Worm (Caenorhabditis elegans) whole organism, late embryonic: ENCODE measurements around the gene C24A3.9.

Experiments used
- C08G9.2 ChIP-seq: sonication (generic microtip); optimal IDR thresholded peaks from 2 replicates; lab custom pipeline; 2016; ENCODE audit warnings: mild to moderate bottlenecking, missing genetic modification characterization, moderate library complexity, missing compliant biosample characterization
- C38D4.7 ChIP-seq: fragments of 200-800 bp; sonication (Bioruptor generic); optimal IDR thresholded peaks from 2 replicates; lab custom pipeline; 2018; ENCODE audit warnings: mild to moderate bottlenecking, missing genetic modification characterization, moderate library complexity, missing compliant biosample characterization
- F13H6.1 ChIP-seq: sonication (generic microtip); optimal IDR thresholded peaks from 2 replicates; lab custom pipeline; 2016; ENCODE audit warnings: missing genetic modification characterization, missing compliant biosample characterization
- K02D7.2 ChIP-seq: sonication (generic microtip); optimal IDR thresholded peaks from 2 replicates; lab custom pipeline; 2017; ENCODE audit warnings: mild to moderate bottlenecking, missing genetic modification characterization, missing compliant biosample characterization
- T23F11.4 ChIP-seq: fragments of 200-800 bp; sonication (Bioruptor generic); optimal IDR thresholded peaks from 2 replicates; lab custom pipeline; 2018; ENCODE audit warnings: mild to moderate bottlenecking, missing genetic modification characterization, missing compliant biosample characterization
- Y22D7AL.16 ChIP-seq: sonication (generic microtip); optimal IDR thresholded peaks from 2 replicates; lab custom pipeline; 2016; ENCODE audit warnings: missing genetic modification characterization, missing compliant biosample characterization
- ahr-1 ChIP-seq: sonication (generic microtip); optimal IDR thresholded peaks from 2 replicates; lab custom pipeline; 2016; ENCODE audit warnings: missing genetic modification characterization, missing compliant biosample characterization
- ceh-14 ChIP-seq: sonication (generic microtip); optimal IDR thresholded peaks from 2 replicates; lab custom pipeline; 2016; ENCODE audit warnings: missing genotype, missing genetic modification characterization, missing compliant biosample characterization
- ceh-18 ChIP-seq: sonication (generic microtip); optimal IDR thresholded peaks from 2 replicates; lab custom pipeline; 2016; ENCODE audit warnings: missing genetic modification characterization, missing compliant biosample characterization
- ceh-19 ChIP-seq: fragments of 200-800 bp; sonication (Bioruptor generic); optimal IDR thresholded peaks from 2 replicates; lab custom pipeline; 2018; ENCODE audit warnings: mild to moderate bottlenecking, missing genetic modification characterization, missing compliant biosample characterization
- ceh-2 ChIP-seq: sonication (generic microtip); optimal IDR thresholded peaks from 2 replicates; lab custom pipeline; 2016; ENCODE audit warnings: missing genotype, missing genetic modification characterization, missing compliant biosample characterization
- ceh-22 ChIP-seq: sonication (generic microtip); optimal IDR thresholded peaks from 2 replicates; lab custom pipeline; 2017; ENCODE audit warnings: missing biosample characterization, missing genetic modification characterization
- ceh-24 ChIP-seq: sonication (generic microtip); optimal IDR thresholded peaks from 2 replicates; lab custom pipeline; 2016; ENCODE audit warnings: mild to moderate bottlenecking, missing genetic modification characterization, missing compliant biosample characterization
- ceh-31 ChIP-seq: sonication (generic microtip); optimal IDR thresholded peaks from 2 replicates; lab custom pipeline; 2016; ENCODE audit warnings: missing genetic modification characterization, missing compliant biosample characterization
- ceh-6 ChIP-seq: fragments of 200-800 bp; sonication (Bioruptor generic); optimal IDR thresholded peaks from 2 replicates; lab custom pipeline; 2018; ENCODE audit warnings: mild to moderate bottlenecking, missing genetic modification characterization, missing compliant biosample characterization
- che-1 ChIP-seq: sonication (generic microtip); optimal IDR thresholded peaks from 2 replicates; lab custom pipeline; 2016; ENCODE audit warnings: mild to moderate bottlenecking, missing genetic modification characterization, missing compliant biosample characterization
- dve-1 ChIP-seq: sonication (generic microtip); optimal IDR thresholded peaks from 2 replicates; lab custom pipeline; 2017; ENCODE audit warnings: antibody characterized with exemption, mild to moderate bottlenecking, missing genetic modification characterization, missing compliant biosample characterization
- elt-2 ChIP-seq: sonication (generic microtip); optimal IDR thresholded peaks from 2 replicates; lab custom pipeline; 2016; ENCODE audit warnings: missing genetic modification reagents, missing genetic modification characterization, missing compliant biosample characterization
- eyg-1 ChIP-seq: sonication (generic microtip); optimal IDR thresholded peaks from 2 replicates; lab custom pipeline; 2016; ENCODE audit warnings: missing genotype, missing genetic modification characterization, missing compliant biosample characterization
- fax-1 ChIP-seq: sonication (generic microtip); optimal IDR thresholded peaks from 2 replicates; lab custom pipeline; 2016; ENCODE audit warnings: missing genotype, missing genetic modification characterization, missing compliant biosample characterization
- gmeb-2 ChIP-seq: sonication (generic microtip); optimal IDR thresholded peaks from 2 replicates; lab custom pipeline; 2016; ENCODE audit warnings: missing genetic modification characterization, inconsistent platforms, missing compliant biosample characterization
- hlh-13 ChIP-seq: fragments of 200-800 bp; sonication (Bioruptor generic); optimal IDR thresholded peaks from 2 replicates; lab custom pipeline; 2018; ENCODE audit warnings: mild to moderate bottlenecking, missing genetic modification characterization, missing compliant biosample characterization
- hlh-6 ChIP-seq: sonication (generic microtip); optimal IDR thresholded peaks from 2 replicates; lab custom pipeline; 2016; ENCODE audit warnings: missing genotype, missing genetic modification characterization, missing compliant biosample characterization
- hlh-8 ChIP-seq: sonication (generic microtip); optimal IDR thresholded peaks from 2 replicates; lab custom pipeline; 2016; ENCODE audit warnings: missing genotype, missing genetic modification characterization, missing compliant biosample characterization
- lim-6 ChIP-seq: sonication (generic microtip); optimal IDR thresholded peaks from 2 replicates; lab custom pipeline; 2016; ENCODE audit warnings: missing genetic modification characterization, missing compliant biosample characterization
- lin-11 ChIP-seq: fragments of 200-800 bp; sonication (Bioruptor generic); optimal IDR thresholded peaks from 2 replicates; lab custom pipeline; 2018; ENCODE audit warnings: mild to moderate bottlenecking, missing genetic modification characterization, missing compliant biosample characterization
- madf-2 ChIP-seq: sonication (generic microtip); optimal IDR thresholded peaks from 2 replicates; lab custom pipeline; 2017; ENCODE audit warnings: missing genetic modification characterization, missing compliant biosample characterization
- nfya-1 ChIP-seq: sonication (generic microtip); optimal IDR thresholded peaks from 2 replicates; lab custom pipeline; 2017; ENCODE audit warnings: missing genetic modification characterization, mild to moderate bottlenecking, missing compliant biosample characterization, antibody characterized with exemption, moderate library complexity
- nhr-232 ChIP-seq: sonication (generic microtip); optimal IDR thresholded peaks from 2 replicates; lab custom pipeline; 2016; ENCODE audit warnings: missing genetic modification characterization, missing compliant biosample characterization
- npax-4 ChIP-seq: sonication (generic microtip); optimal IDR thresholded peaks from 2 replicates; lab custom pipeline; 2016; ENCODE audit warnings: missing genetic modification characterization, missing compliant biosample characterization
- odd-2 ChIP-seq: sonication (generic microtip); optimal IDR thresholded peaks from 2 replicates; lab custom pipeline; 2017; ENCODE audit warnings: antibody characterized with exemption, mild to moderate bottlenecking, missing genetic modification characterization, missing compliant biosample characterization
- pat-9 ChIP-seq: fragments of 200-800 bp; sonication (Bioruptor generic); optimal IDR thresholded peaks from 2 replicates; lab custom pipeline; 2018; ENCODE audit warnings: mild to moderate bottlenecking, missing genetic modification characterization, moderate library complexity, missing compliant biosample characterization
- pax-1 ChIP-seq: fragments of 150-350 bp; optimal IDR thresholded peaks from 2 replicates; lab custom pipeline; 2014; ENCODE audit warnings: missing biosample characterization, missing genetic modification characterization
- pqm-1 ChIP-seq: sonication (generic microtip); optimal IDR thresholded peaks from 2 replicates; lab custom pipeline; 2016; ENCODE audit warnings: missing genetic modification characterization, missing compliant biosample characterization
- rnt-1 ChIP-seq: sonication (generic microtip); optimal IDR thresholded peaks from 2 replicates; lab custom pipeline; 2016; ENCODE audit warnings: missing genetic modification characterization, missing compliant biosample characterization
- sdc-2 ChIP-seq: sonication (generic microtip); optimal IDR thresholded peaks from 2 replicates; lab custom pipeline; 2016; ENCODE audit warnings: missing genotype, missing genetic modification characterization, missing compliant biosample characterization
- tbx-2 ChIP-seq: sonication (generic microtip); optimal IDR thresholded peaks from 2 replicates; lab custom pipeline; 2016; ENCODE audit warnings: missing genetic modification characterization, missing compliant biosample characterization
- ttx-3 ChIP-seq: sonication (generic microtip); optimal IDR thresholded peaks from 2 replicates; lab custom pipeline; 2016; ENCODE audit warnings: missing genetic modification reagents, missing genetic modification characterization, missing compliant biosample characterization
- unc-3 ChIP-seq, 2 experiments: fragments of 200-800 bp in 1 of 2; sonication (Bioruptor generic) in 1 of 2; sonication (generic microtip) in 1 of 2; conservative IDR thresholded peaks in 1 of 2; optimal IDR thresholded peaks in 1 of 2; 2 replicates each; pipeline versions ENCODE4 v1.3.6 to Lab custom; 2016 to 2022; ENCODE audit warnings: missing compliant biosample characterization in 2 of 2, missing genetic modification characterization in 2 of 2, missing genetic modification reagents in 1 of 2
- unc-42 ChIP-seq: sonication (generic microtip); optimal IDR thresholded peaks from 2 replicates; lab custom pipeline; 2016; ENCODE audit warnings: missing genotype, missing genetic modification characterization, missing compliant biosample characterization
- unc-86 ChIP-seq: sonication (generic microtip); optimal IDR thresholded peaks from 2 replicates; lab custom pipeline; 2016; ENCODE audit warnings: missing genetic modification characterization, missing compliant biosample characterization
- zip-5 ChIP-seq: sonication (generic microtip); optimal IDR thresholded peaks from 2 replicates; lab custom pipeline; 2016; ENCODE audit warnings: missing genetic modification characterization, missing compliant biosample characterization
- ztf-16 ChIP-seq: sonication (generic microtip); optimal IDR thresholded peaks from 2 replicates; lab custom pipeline; 2017; ENCODE audit warnings: missing genetic modification characterization, missing compliant biosample characterization

C24A3.9 gene

DNA sequence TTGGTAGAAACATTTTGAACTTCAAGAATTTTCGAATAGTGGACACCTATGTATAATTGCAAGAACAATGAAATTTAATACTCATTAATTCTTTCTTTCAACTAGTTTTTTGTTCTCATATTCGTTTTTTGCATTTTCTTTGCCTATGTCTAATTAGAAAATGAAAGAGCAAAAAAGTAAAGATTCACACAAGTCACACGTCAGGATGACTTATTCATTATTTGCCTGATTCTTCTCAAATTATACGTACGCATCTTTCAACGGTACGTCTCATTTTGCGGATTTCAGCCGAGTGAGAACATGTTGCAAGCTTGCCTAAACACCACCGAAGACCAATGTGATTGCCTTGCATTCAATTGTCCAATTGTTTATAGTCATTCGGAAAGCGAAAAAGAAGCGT is 29.6 kb downstream of the C24A3.9 start, which contains the start of gene nmur-1:
Gene nmur-1, plus strand, starts transcription at position 301 of the 400 bp plus-strand sequence.
- TF ChIP-seq ceh-14 (tag; lab: Kevin White, UChicago), result no peak

DNA sequence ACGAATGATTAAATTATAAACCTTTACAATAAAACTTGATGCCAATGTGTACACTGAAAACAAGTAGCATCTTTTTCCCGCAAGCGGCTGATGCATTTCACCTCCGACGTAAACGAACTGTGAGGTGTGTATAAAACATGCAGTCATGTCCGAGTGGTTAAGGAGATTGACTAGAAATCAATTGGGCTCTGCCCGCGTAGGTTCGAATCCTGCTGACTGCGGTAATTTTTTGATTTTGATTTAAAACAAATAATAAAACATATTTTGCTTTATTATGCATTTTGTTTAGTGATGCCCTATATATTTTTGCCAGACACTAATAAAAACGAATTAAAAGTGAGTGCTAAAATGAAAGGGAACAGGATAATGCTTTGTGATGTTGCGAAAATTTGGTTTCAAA is 38.9 kb downstream of the C24A3.9 start:
- TF ChIP-seq gmeb-2 (tag; lab: Kevin White, UChicago) (peak; percentile 50), F13H6.1 (tag; lab: Kevin White, UChicago) (no peak), ceh-2 (peak; percentile 27), hlh-13 (peak; percentile 32), fax-1 (tag; lab: Kevin White, UChicago) (peak; percentile 36), ceh-6 (peak; percentile 51), che-1 (peak; percentile 37), hlh-6 (no peak), nhr-232 (tag; lab: Kevin White, UChicago) (peak; percentile 29), ceh-31 (peak; percentile 6), Y22D7AL.16 (tag; lab: Kevin White, UChicago) (peak; percentile 39), ceh-24 (peak; percentile 29), C38D4.7 (peak; percentile 60), C08G9.2 (tag; lab: Kevin White, UChicago) (peak; percentile 3), odd-2 (tag; lab: Kevin White, UChicago) (peak; percentile 11), pat-9 (no peak), ceh-22 (tag; lab: Kevin White, UChicago) (no peak), eyg-1 (tag; lab: Kevin White, UChicago) (no peak), lin-11 (tag; lab: Kevin White, UChicago) (peak; percentile 39), ztf-16 (peak; percentile 27), rnt-1 (tag; lab: Kevin White, UChicago) (peak; percentile 7), T23F11.4 (GFP tag; lab: Kevin White, UChicago) (peak; percentile 19), unc-3 (GFP tag; conservative IDR thresholded peaks at IDR 0.05; lab: Robert Waterston, UW) (no peak), unc-3 (tag; optimal IDR thresholded peaks at IDR 0.05; lab: Kevin White, UChicago) (no peak), npax-4 (peak; percentile 31), madf-2 (tag; lab: Kevin White, UChicago) (peak; percentile 1), ahr-1 (no peak), lim-6 (tag; lab: Kevin White, UChicago) (no peak), pax-1 (no peak), ceh-18 (peak; percentile 21), unc-86 (tag; lab: Kevin White, UChicago) (peak; percentile 5), pqm-1 (tag; lab: Kevin White, UChicago) (no peak), elt-2 (tag; lab: Kevin White, UChicago) (peak; percentile 45), nfya-1 (tag; lab: Kevin White, UChicago) (no peak), ceh-19 (GFP tag; lab: Kevin White, UChicago) (peak; percentile 20), zip-5 (tag; lab: Kevin White, UChicago) (no peak), unc-42 (peak; percentile 12), ttx-3 (tag; lab: Kevin White, UChicago) (peak; percentile 35), tbx-2 (tag; lab: Kevin White, UChicago) (peak; percentile 21), K02D7.2 (tag; lab: Kevin White, UChicago) (peak; percentile 7), hlh-8 (tag; lab: Kevin White, UChicago) (peak; percentile 8), ceh-14 (tag; lab: Kevin White, UChicago) (peak; percentile 34), sdc-2 (tag; lab: Kevin White, UChicago) (peak; percentile 31), dve-1 (tag; lab: Kevin White, UChicago) (peak; percentile 22)
- TF ChIP-seq, all 69 proteins: peak for 31
